Fruit fly (Drosophila melanogaster) whole organism, embryonic: ENCODE results near the gene CG14020.
A peak's percentile ranks its signal among the peaks of the same experiment; 100 is the strongest.

Experiments
- ATbp ChIP-seq: fragments of 200-800 bp; sonication (Bioruptor generic); optimal IDR thresholded peaks from 2 replicates; lab custom pipeline; 2017; ENCODE audit warnings: missing biosample characterization, mild to moderate bottlenecking, missing genetic modification characterization, missing genetic modification reagents
- Asciz ChIP-seq: fragments of 200-800 bp; sonication (Bioruptor generic); optimal IDR thresholded peaks from 2 replicates; lab custom pipeline; 2017; ENCODE audit warnings: missing biosample characterization, mild to moderate bottlenecking, missing genetic modification characterization, missing genetic modification reagents
- Bgb ChIP-seq: fragments of 200-800 bp; sonication (Bioruptor generic); IDR thresholded peaks from 2 replicates; pipeline ENCODE4 v1.3.6; 2022; ENCODE audit warnings: missing biosample characterization, missing genetic modification characterization; ENCODE audit not compliant: partially characterized antibody
- C15 ChIP-seq: fragments of 200-800 bp; sonication (Bioruptor generic); IDR thresholded peaks from 3 replicates; pipeline ENCODE4 v1.3.6; 2022; ENCODE audit warnings: missing biosample characterization, missing genetic modification characterization
- CG11247 ChIP-seq: fragments of 200-800 bp; sonication (Bioruptor generic); IDR thresholded peaks from 2 replicates; pipeline ENCODE4 v1.3.6; 2022; ENCODE audit warnings: missing biosample characterization, missing genetic modification characterization
- CG11456 ChIP-seq: fragments of 200-800 bp; sonication (Bioruptor generic); IDR thresholded peaks from 3 replicates; pipeline ENCODE4 v1.3.6; 2022; ENCODE audit warnings: missing biosample characterization, missing genetic modification characterization
- CG12219 ChIP-seq: fragments of 200-800 bp; sonication (Bioruptor generic); optimal IDR thresholded peaks from 3 replicates; lab custom pipeline; 2018; ENCODE audit warnings: missing biosample characterization, mild to moderate bottlenecking, missing genetic modification characterization
- CG16815 ChIP-seq: fragments of 200-800 bp; sonication (Bioruptor generic); optimal IDR thresholded peaks from 3 replicates; lab custom pipeline; 2017; ENCODE audit warnings: missing biosample characterization, mild to moderate bottlenecking, missing genetic modification characterization
- CG17361 ChIP-seq: fragments of 200-800 bp; sonication (Bioruptor generic); IDR thresholded peaks from 3 replicates; pipeline ENCODE4 v1.3.6; 2022; ENCODE audit warnings: missing biosample characterization, missing genetic modification characterization
- CG17829 ChIP-seq: fragments of 200-800 bp; optimal IDR thresholded peaks from 2 replicates; lab custom pipeline; 2019; ENCODE audit warnings: missing biosample characterization, mild to moderate bottlenecking, missing genetic modification characterization, moderate library complexity
- CG18476 ChIP-seq: fragments of 200-800 bp; sonication (Bioruptor generic); optimal IDR thresholded peaks from 2 replicates; lab custom pipeline; 2016; ENCODE audit warnings: missing biosample characterization, mild to moderate bottlenecking, missing genetic modification characterization
- CG18619 ChIP-seq: fragments of 200-800 bp; sonication (Bioruptor generic); optimal IDR thresholded peaks from 3 replicates; lab custom pipeline; 2017; ENCODE audit warnings: missing biosample characterization, mild to moderate bottlenecking, missing genetic modification characterization
- CG2120 ChIP-seq: fragments of 200-800 bp; sonication (Bioruptor generic); optimal IDR thresholded peaks from 3 replicates; lab custom pipeline; 2016; ENCODE audit warnings: missing biosample characterization, missing genetic modification characterization
- CG2712 ChIP-seq: fragments of 200-800 bp; optimal IDR thresholded peaks from 3 replicates; lab custom pipeline; 2019; ENCODE audit warnings: missing biosample characterization, mild to moderate bottlenecking, missing genetic modification characterization, moderate library complexity
- CG34224 ChIP-seq: fragments of 200-800 bp; sonication (Bioruptor generic); IDR thresholded peaks from 3 replicates; pipeline ENCODE4 v1.3.6; 2022; ENCODE audit warnings: missing biosample characterization, missing genetic modification characterization; ENCODE audit not compliant: partially characterized antibody
- CG34422 ChIP-seq: fragments of 200-800 bp; sonication (Bioruptor generic); IDR thresholded peaks from 3 replicates; pipeline ENCODE4 v1.3.6; 2022; ENCODE audit warnings: missing biosample characterization, missing genetic modification characterization
- CG4404 ChIP-seq: fragments of 200-800 bp; sonication (Bioruptor generic); IDR thresholded peaks from 2 replicates; pipeline ENCODE4 v1.3.6; 2022; ENCODE audit warnings: missing biosample characterization, missing genetic modification characterization
- CG4820 ChIP-seq: fragments of 200-800 bp; sonication (Bioruptor generic); optimal IDR thresholded peaks from 3 replicates; lab custom pipeline; 2016; ENCODE audit warnings: missing biosample characterization, missing genetic modification characterization
- CG8478 ChIP-seq: fragments of >200 bp; optimal IDR thresholded peaks from 2 replicates; lab custom pipeline; 2018
- CG9797 ChIP-seq: fragments of 200-800 bp; sonication (Bioruptor generic); optimal IDR thresholded peaks from 3 replicates; lab custom pipeline; 2018; ENCODE audit warnings: missing biosample characterization, mild to moderate bottlenecking, missing genetic modification characterization
- CG9817 ChIP-seq: fragments of 200-800 bp; sonication (Bioruptor generic); optimal IDR thresholded peaks from 2 replicates; lab custom pipeline; 2018; ENCODE audit warnings: missing biosample characterization, mild to moderate bottlenecking, missing genetic modification characterization, moderate library complexity
- Chrac-16 ChIP-seq: fragments of 200-800 bp; sonication (Bioruptor generic); optimal IDR thresholded peaks from 3 replicates; lab custom pipeline; 2016; ENCODE audit warnings: missing biosample characterization, missing genetic modification characterization
- Drgx ChIP-seq: fragments of 200-800 bp; sonication (Bioruptor generic); IDR thresholded peaks from 2 replicates; pipeline ENCODE4 v1.3.6; 2022; ENCODE audit warnings: missing biosample characterization, missing genetic modification characterization
- GATAe ChIP-seq: fragments of 200-800 bp; sonication (Bioruptor generic); conservative IDR thresholded peaks from 2 replicates; pipeline ENCODE4 v1.3.6; 2022; ENCODE audit warnings: missing biosample characterization, missing genetic modification characterization
- Gsc ChIP-seq: fragments of 200-800 bp; sonication (Bioruptor generic); IDR thresholded peaks from 2 replicates; pipeline ENCODE4 v1.3.6; 2022; ENCODE audit warnings: missing biosample characterization, missing genetic modification characterization
- Hr51 ChIP-seq, 2 experiments: fragments of 200-800 bp; sonication (Bioruptor generic); optimal IDR thresholded peaks; 2 replicates in 1 of 2; 3 replicates in 1 of 2; lab custom pipeline; 2016 to 2018; ENCODE audit warnings: missing biosample characterization in 2 of 2, missing genetic modification characterization in 2 of 2, mild to moderate bottlenecking in 1 of 2, moderate library complexity in 1 of 2
- Lpt ChIP-seq: fragments of >200 bp; optimal IDR thresholded peaks from 2 replicates; lab custom pipeline; 2018; ENCODE audit warnings: missing biosample characterization, missing genetic modification characterization
- Ravus ChIP-seq: fragments of 200-800 bp; sonication (Bioruptor generic); IDR thresholded peaks from 2 replicates; pipeline ENCODE4 v1.3.6; 2022; ENCODE audit warnings: missing biosample characterization, missing genetic modification characterization
- Usf ChIP-seq: fragments of 200-800 bp; sonication (Bioruptor generic); optimal IDR thresholded peaks from 2 replicates; lab custom pipeline; 2017; ENCODE audit warnings: missing genotype, missing biosample characterization, missing genetic modification characterization
- Xbp1 ChIP-seq: fragments of 200-800 bp; sonication (Bioruptor generic); optimal IDR thresholded peaks from 3 replicates; lab custom pipeline; 2016; ENCODE audit warnings: missing biosample characterization, mild to moderate bottlenecking, missing genetic modification characterization
- bsh ChIP-seq, 2 experiments: fragments of 200-800 bp; sonication (Bioruptor generic); optimal IDR thresholded peaks; 2 replicates each; lab custom pipeline; 2017 to 2018; ENCODE audit warnings: mild to moderate bottlenecking in 2 of 2, missing biosample characterization in 2 of 2, missing genetic modification characterization in 2 of 2, moderate library complexity in 1 of 2
- chif ChIP-seq, 2 experiments: fragments of 200-800 bp; sonication (Bioruptor generic); optimal IDR thresholded peaks; 3 replicates each; lab custom pipeline; 2016; ENCODE audit warnings: missing biosample characterization in 2 of 2, missing genetic modification characterization in 2 of 2
- chm ChIP-seq: fragments of 200-800 bp; sonication (Bioruptor generic); IDR thresholded peaks from 2 replicates; pipeline ENCODE4 v1.3.6; 2022; ENCODE audit warnings: missing biosample characterization, missing genetic modification characterization
- dpn ChIP-seq, 2 experiments: fragments of 200-800 bp; sonication (Bioruptor generic); optimal IDR thresholded peaks; 3 replicates each; lab custom pipeline; 2016; ENCODE audit warnings: missing biosample characterization in 2 of 2, missing genetic modification characterization in 2 of 2
- emc ChIP-seq: fragments of 200-800 bp; sonication (Bioruptor generic); optimal IDR thresholded peaks from 2 replicates; lab custom pipeline; 2016; ENCODE audit warnings: missing biosample characterization, missing genetic modification characterization
- fd96Cb ChIP-seq: fragments of 200-800 bp; sonication (Bioruptor generic); optimal IDR thresholded peaks from 2 replicates; lab custom pipeline; 2018; ENCODE audit warnings: missing biosample characterization, mild to moderate bottlenecking, missing genetic modification characterization, moderate library complexity
- gcm2 ChIP-seq: fragments of 200-800 bp; sonication (Bioruptor generic); optimal IDR thresholded peaks from 2 replicates; lab custom pipeline; 2016; ENCODE audit warnings: missing biosample characterization, missing genetic modification characterization
- gro ChIP-seq: fragments of 200-800 bp; sonication (Bioruptor generic); optimal IDR thresholded peaks from 2 replicates; lab custom pipeline; 2016; ENCODE audit warnings: missing biosample characterization, missing genetic modification characterization
- jing ChIP-seq: fragments of 200-800 bp; sonication (Bioruptor generic); optimal IDR thresholded peaks from 2 replicates; lab custom pipeline; 2018; ENCODE audit warnings: missing biosample characterization, mild to moderate bottlenecking, missing genetic modification characterization
- lmd ChIP-seq: fragments of 200-800 bp; sonication (Bioruptor generic); IDR thresholded peaks from 2 replicates; pipeline ENCODE4 v1.3.6; 2022; ENCODE audit warnings: missing biosample characterization, missing genetic modification characterization
- lola ChIP-seq, 3 experiments: fragments of >200 bp in 2 of 3; fragments of 200-800 bp in 1 of 3; sonication (Bioruptor generic) in 1 of 3; optimal IDR thresholded peaks; 2 replicates each; lab custom pipeline; 2017 to 2019; ENCODE audit warnings: missing biosample characterization in 3 of 3, missing genetic modification characterization in 3 of 3, mild to moderate bottlenecking in 1 of 3, moderate library complexity in 1 of 3
- nom ChIP-seq: fragments of 200-800 bp; sonication (Bioruptor generic); optimal IDR thresholded peaks from 2 replicates; lab custom pipeline; 2017; ENCODE audit warnings: missing biosample characterization, missing genetic modification characterization, mild to moderate bottlenecking, moderate library complexity, missing genetic modification reagents
- org-1 ChIP-seq: fragments of 200-800 bp; sonication (Bioruptor generic); optimal IDR thresholded peaks from 2 replicates; lab custom pipeline; 2017; ENCODE audit warnings: missing biosample characterization, missing genetic modification characterization
- pan ChIP-seq, 4 experiments: fragments of >200 bp in 3 of 4; fragments of 200-800 bp in 1 of 4; sonication (Bioruptor generic) in 1 of 4; optimal IDR thresholded peaks in 3 of 4; IDR thresholded peaks in 1 of 4; 2 replicates each; pipeline versions ENCODE4 v1.3.6 to Lab custom; 2017 to 2022; ENCODE audit warnings: missing biosample characterization in 2 of 4, missing genetic modification characterization in 2 of 4, mixed read lengths in 1 of 4
- peb ChIP-seq: fragments of 200-800 bp; sonication (Bioruptor generic); IDR thresholded peaks from 2 replicates; pipeline ENCODE4 v1.3.6; 2022; ENCODE audit warnings: missing biosample characterization, missing genetic modification characterization
- pros ChIP-seq: fragments of 200-800 bp; sonication (Bioruptor generic); optimal IDR thresholded peaks from 3 replicates; lab custom pipeline; 2019; ENCODE audit warnings: missing biosample characterization, mild to moderate bottlenecking, missing genetic modification characterization, moderate library complexity
- rib ChIP-seq: fragments of 200-800 bp; sonication (Bioruptor generic); IDR thresholded peaks from 2 replicates; pipeline ENCODE4 v1.3.6; 2022; ENCODE audit warnings: missing biosample characterization, missing genetic modification characterization
- row ChIP-seq: fragments of 200-800 bp; sonication (Bioruptor generic); IDR thresholded peaks from 3 replicates; pipeline ENCODE4 v1.3.6; 2022; ENCODE audit warnings: missing biosample characterization, missing genetic modification characterization
- run ChIP-seq: fragments of 200-800 bp; sonication (Bioruptor generic); optimal IDR thresholded peaks from 3 replicates; lab custom pipeline; 2018; ENCODE audit warnings: missing biosample characterization, mild to moderate bottlenecking, missing genetic modification characterization
- schlank ChIP-seq: fragments of 200-800 bp; sonication (Bioruptor generic); optimal IDR thresholded peaks from 2 replicates; lab custom pipeline; 2018; ENCODE audit warnings: missing biosample characterization, mild to moderate bottlenecking, missing genetic modification characterization
- trem ChIP-seq: fragments of 200-800 bp; optimal IDR thresholded peaks from 3 replicates; lab custom pipeline; 2019; ENCODE audit warnings: missing biosample characterization, mild to moderate bottlenecking, missing genetic modification characterization, moderate library complexity

Gene CG14020

DNA sequence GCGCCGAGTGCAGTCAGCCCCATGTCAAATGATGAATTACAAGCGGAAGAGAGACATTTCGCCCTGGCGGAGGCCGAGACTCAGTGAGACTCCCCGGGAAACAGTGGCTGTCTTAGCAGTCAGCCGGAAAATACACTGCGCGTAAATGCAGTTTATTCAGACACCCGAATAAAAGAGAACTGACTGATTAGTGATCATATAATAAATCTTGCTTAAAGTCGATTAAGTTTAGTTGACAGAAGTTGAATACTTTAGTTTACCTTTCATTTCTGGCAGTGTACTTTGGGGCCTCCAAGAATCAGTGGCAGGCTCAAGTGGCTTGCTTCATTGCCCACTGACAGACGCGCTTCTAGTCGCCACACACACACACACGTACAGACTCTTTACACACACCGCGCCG is 26.3 kb upstream of the CG14020 start (continued):
- TF ChIP-seq CG11456 (no peak), Lpt (GFP tag; lab: Kevin White, UChicago) (no peak), Ravus (no peak), emc (GFP tag; lab: Kevin White, UChicago) (no peak), CG12219 (GFP tag; lab: Kevin White, UChicago) (peak; percentile 4), CG8478 (lab: Kevin White, UChicago) (no peak), chm (GFP tag; lab: Robert Waterston, UW) (0 out of 2 replicates have a peak, but pooled peaks have one; percentile 15), CG34224 (GFP tag; lab: Robert Waterston, UW) (no peak), CG16815 (GFP tag; lab: Kevin White, UChicago) (peak; percentile 3), CG9797 (GFP tag; lab: Kevin White, UChicago) (no peak), Xbp1 (GFP tag; lab: Kevin White, UChicago) (peak; percentile 13), chif (GFP tag; optimal IDR thresholded peaks at IDR 0.05; lab: Kevin White, UChicago) (peak in 1 of 2 experiments; percentile 47), CG18476 (GFP tag; lab: Kevin White, UChicago) (no peak), peb (GFP tag; lab: Robert Waterston, UW) (no peak), dpn (GFP tag; optimal IDR thresholded peaks at IDR 0.05; lab: Kevin White, UChicago) (no peak), CG34422 (GFP tag; lab: Robert Waterston, UW) (no peak), CG17829 (tag; lab: Kevin White, UChicago) (peak; percentile 21), Chrac-16 (GFP tag; lab: Kevin White, UChicago) (peak; percentile 31), lola (GFP tag; optimal IDR thresholded peaks at IDR 0.05; lab: Kevin White, UChicago) (peak in 1 of 3 experiments; percentile 45), CG2712 (tag; lab: Kevin White, UChicago) (peak; percentile 48), fd96Cb (tag; lab: Kevin White, UChicago) (peak; percentile 10), jing (no peak), schlank (tag; lab: Kevin White, UChicago) (no peak), pros (GFP tag; lab: Kevin White, UChicago) (no peak), nom (GFP tag; lab: Kevin White, UChicago) (peak; percentile 23), Hr51 (GFP tag; optimal IDR thresholded peaks at IDR 0.05; lab: Kevin White, UChicago) (peak in 1 of 2 experiments; percentile 2), row (GFP tag; lab: Robert Waterston, UW) (peak; percentile 36; the same call in 2 of the 3 replicates), GATAe (GFP tag; lab: Robert Waterston, UW) (no peak), gro (GFP tag; lab: Kevin White, UChicago) (no peak), Bgb (GFP tag; lab: Robert Waterston, UW) (no peak), lmd (GFP tag; lab: Robert Waterston, UW) (no peak), bsh (GFP tag; optimal IDR thresholded peaks at IDR 0.05; lab: Kevin White, UChicago) (peak; percentile 40 to 53), Gsc (GFP tag; lab: Robert Waterston, UW) (no peak), CG9817 (tag; lab: Kevin White, UChicago) (no peak), ATbp (GFP tag; lab: Kevin White, UChicago) (no peak), CG18619 (no peak), CG17361 (GFP tag; lab: Robert Waterston, UW) (no peak), Drgx (peak; percentile 65), CG11247 (GFP tag; lab: Robert Waterston, UW) (no peak), CG4820 (GFP tag; lab: Kevin White, UChicago) (peak; percentile 0), rib (GFP tag; lab: Robert Waterston, UW) (no peak), trem (tag; lab: Kevin White, UChicago) (peak; percentile 10), pan (optimal IDR thresholded peaks at IDR 0.05; lab: Kevin White, UChicago) (no peak), pan (GFP tag; optimal IDR thresholded peaks at IDR 0.05 in 1 of 2, IDR thresholded peaks at IDR 0.05 in 1 of 2) (no peak), run (tag; lab: Kevin White, UChicago) (no peak), CG2120 (GFP tag; lab: Kevin White, UChicago) (no peak), Asciz (GFP tag; lab: Kevin White, UChicago) (no peak), C15 (GFP tag; lab: Robert Waterston, UW) (no peak), gcm2 (GFP tag; lab: Kevin White, UChicago) (no peak), Usf (GFP tag; lab: Kevin White, UChicago) (no peak), CG4404 (GFP tag; lab: Robert Waterston, UW) (peak; percentile 35; the same call in 1 of the 2 replicates), org-1 (GFP tag; lab: Kevin White, UChicago) (no peak)
